Comparison of ENCODE assay signal across 2 worm cellular contexts in genomic region chrIV:11491422-11491821, ce11.
TF ChIP-seq lines count a peak whose summit lies in the region.

No protein-coding gene starts in this region.

TF ChIP-seq in whole organism, L1 larva, 84 proteins besides CTCF, POLR2A, EP300 and RAD21 (continued from another document):
- TF ChIP-seq irx-1 (tag; optimal IDR thresholded peaks at IDR 0.05; lab: Kevin White, UChicago) (no peak), zag-1 (tag; optimal IDR thresholded peaks at IDR 0.05; lab: Kevin White, UChicago) (no peak), ceh-88 (GFP tag; IDR thresholded peaks at IDR 0.05; lab: Robert Waterston, UW) (no peak), elt-3 (tag; optimal IDR thresholded peaks at IDR 0.05; lab: Kevin White, UChicago) (peak in 3 of 6 experiments; percentile 11 to 74 (median 67)), ceh-90 (tag; optimal IDR thresholded peaks at IDR 0.05; lab: Kevin White, UChicago) (no peak), lsy-2 (tag; optimal IDR thresholded peaks at IDR 0.05; lab: Kevin White, UChicago) (peak in 1 of 2 experiments; percentile 60), nhr-11 (tag; optimal IDR thresholded peaks at IDR 0.05; lab: Kevin White, UChicago) (no peak), alr-1 (tag; optimal IDR thresholded peaks at IDR 0.05; lab: Kevin White, UChicago; ENCODE audit: borderline replicate concordance) (no peak), jun-1 (tag; optimal IDR thresholded peaks at IDR 0.05; lab: Kevin White, UChicago) (no peak), skn-1 (tag; optimal IDR thresholded peaks at IDR 0.05; lab: Kevin White, UChicago) (no peak), dpl-1 (GFP tag; optimal IDR thresholded peaks at IDR 0.05; lab: Kevin White, UChicago) (peak in 1 of 3 experiments; percentile 3), sup-37 (GFP tag; optimal IDR thresholded peaks at IDR 0.05; lab: Kevin White, UChicago) (no peak), mab-9 (GFP tag; IDR thresholded peaks at IDR 0.05; lab: Robert Waterston, UW) (no peak), ceh-82 (tag; optimal IDR thresholded peaks at IDR 0.05; lab: Kevin White, UChicago) (no peak), ztf-4 (tag; optimal IDR thresholded peaks at IDR 0.05; lab: Kevin White, UChicago) (no peak), nhr-19 (GFP tag; conservative IDR thresholded peaks at IDR 0.05; lab: Robert Waterston, UW) (peak; percentile 36; the same call in 1 of the 2 replicates), mep-1 (tag; optimal IDR thresholded peaks at IDR 0.05; lab: Kevin White, UChicago) (peak; percentile 33), unc-98 (GFP tag; IDR thresholded peaks at IDR 0.05; lab: Robert Waterston, UW) (no peak), snu-23 (GFP tag; optimal IDR thresholded peaks at IDR 0.05; lab: Kevin White, UChicago) (peak; percentile 60), egl-27 (tag; optimal IDR thresholded peaks at IDR 0.05; lab: Kevin White, UChicago) (no peak), isw-1 (GFP tag; IDR thresholded peaks at IDR 0.05; lab: Robert Waterston, UW) (no peak), C34B4.2 (tag; optimal IDR thresholded peaks at IDR 0.05; lab: Kevin White, UChicago) (no peak), nhr-84 (tag; optimal IDR thresholded peaks at IDR 0.05; lab: Kevin White, UChicago) (no peak), tlp-1 (tag; optimal IDR thresholded peaks at IDR 0.05; lab: Kevin White, UChicago) (no peak), xbp-1 (tag; optimal IDR thresholded peaks at IDR 0.05; lab: Kevin White, UChicago) (no peak), C16A3.4 (tag; optimal IDR thresholded peaks at IDR 0.05; lab: Kevin White, UChicago) (no peak), dsc-1 (tag; optimal IDR thresholded peaks at IDR 0.05; lab: Kevin White, UChicago) (no peak), fos-1 (tag; optimal IDR thresholded peaks at IDR 0.05; lab: Kevin White, UChicago) (no peak), tbx-2 (tag; optimal IDR thresholded peaks at IDR 0.05; lab: Kevin White, UChicago) (peak; percentile 25), grh-1 (GFP tag; IDR thresholded peaks at IDR 0.05; lab: Robert Waterston, UW) (peak; percentile 46; the same call in 1 of the 2 replicates), mdl-1 (tag; optimal IDR thresholded peaks at IDR 0.05; lab: Kevin White, UChicago) (no peak), hlh-17 (GFP tag; optimal IDR thresholded peaks at IDR 0.05; lab: Kevin White, UChicago; ENCODE audit: borderline replicate concordance) (no peak), efl-1 (optimal IDR thresholded peaks at IDR 0.05; lab: Kevin White, UChicago) (peak in 1 of 2 experiments; percentile 0), efl-1 (GFP tag; optimal IDR thresholded peaks at IDR 0.05 in 1 of 2; lab: Kevin White, UChicago) (peak in 1 of 2 experiments; percentile 35), snpc-4 (tag; optimal IDR thresholded peaks at IDR 0.05; lab: Kevin White, UChicago) (no peak), nhr-28 (tag; optimal IDR thresholded peaks at IDR 0.05; lab: Kevin White, UChicago) (no peak), nhr-237 (tag; optimal IDR thresholded peaks at IDR 0.05; lab: Kevin White, UChicago) (no peak), mef-2 (tag; optimal IDR thresholded peaks at IDR 0.05; lab: Kevin White, UChicago) (no peak), elt-2 (tag; optimal IDR thresholded peaks at IDR 0.05; lab: Kevin White, UChicago) (no peak), lin-15B (tag; optimal IDR thresholded peaks at IDR 0.05; lab: Kevin White, UChicago) (no peak), ama-1 (optimal IDR thresholded peaks at IDR 0.05; lab: Kevin White, UChicago) (no peak), nhr-71 (tag; optimal IDR thresholded peaks at IDR 0.05; lab: Kevin White, UChicago) (peak; percentile 74), fkh-8 (tag; optimal IDR thresholded peaks at IDR 0.05; lab: Kevin White, UChicago) (no peak), nhr-47 (tag; optimal IDR thresholded peaks at IDR 0.05; lab: Kevin White, UChicago) (peak; percentile 33), nhr-20 (tag; optimal IDR thresholded peaks at IDR 0.05; lab: Kevin White, UChicago) (peak; percentile 83), nhr-85 (tag; lab: Kevin White, UChicago) (peak; percentile 98), pqm-1 (tag; optimal IDR thresholded peaks at IDR 0.05; lab: Kevin White, UChicago) (no peak), blmp-1 (tag; optimal IDR thresholded peaks at IDR 0.05; lab: Kevin White, UChicago) (peak; percentile 94), ces-1 (GFP tag; optimal IDR thresholded peaks at IDR 0.05; lab: Kevin White, UChicago) (no peak), nhr-77 (tag; optimal IDR thresholded peaks at IDR 0.05; lab: Kevin White, UChicago) (no peak)

TF ChIP-seq in whole organism, L4 larva, 104 proteins besides CTCF, POLR2A, EP300 and RAD21 (continued from another document):
- no peak for TF ChIP-seq lin-15B (tag; optimal IDR thresholded peaks at IDR 0.05; lab: Kevin White, UChicago)
- TF ChIP-seq spr-1 (tag; optimal IDR thresholded peaks at IDR 0.05; lab: Kevin White, UChicago), result peak; percentile 56
- TF ChIP-seq arid-1 (GFP tag; conservative IDR thresholded peaks at IDR 0.05; lab: Robert Waterston, UW), result no peak
- peak; percentile 82 for TF ChIP-seq hlh-11 (tag; optimal IDR thresholded peaks at IDR 0.05; lab: Kevin White, UChicago)
- no peak for TF ChIP-seq nhr-42 (GFP tag; IDR thresholded peaks at IDR 0.05; lab: Robert Waterston, UW)
- no peak for TF ChIP-seq R02D3.7 (tag; optimal IDR thresholded peaks at IDR 0.05; lab: Kevin White, UChicago)
- TF ChIP-seq mep-1 (tag; optimal IDR thresholded peaks at IDR 0.05; lab: Kevin White, UChicago), result peak; percentile 12
- TF ChIP-seq unc-130 (GFP tag; optimal IDR thresholded peaks at IDR 0.05; lab: Kevin White, UChicago), result no peak
- no peak for TF ChIP-seq set-16 (GFP tag; IDR thresholded peaks at IDR 0.05; lab: Robert Waterston, UW)
- no peak for TF ChIP-seq attf-4 (tag; optimal IDR thresholded peaks at IDR 0.05; lab: Kevin White, UChicago)
- no peak for TF ChIP-seq duxl-1 (tag; optimal IDR thresholded peaks at IDR 0.05; lab: Kevin White, UChicago; ENCODE audit: poor library complexity)
- no peak for TF ChIP-seq D1046.2 (GFP tag; IDR thresholded peaks at IDR 0.05; lab: Robert Waterston, UW)
- TF ChIP-seq nhr-77 (tag; optimal IDR thresholded peaks at IDR 0.05; lab: Kevin White, UChicago), result no peak
- TF ChIP-seq lin-38 (GFP tag; IDR thresholded peaks at IDR 0.05; lab: Robert Waterston, UW), result 0 out of 2 replicates have a peak, but pooled peaks have one; percentile 19
- TF ChIP-seq mdt-29 (GFP tag; IDR thresholded peaks at IDR 0.05; lab: Robert Waterston, UW), result no peak
- peak; percentile 72 for TF ChIP-seq nhr-48 (tag; optimal IDR thresholded peaks at IDR 0.05; lab: Kevin White, UChicago)
- no peak for TF ChIP-seq gei-8 (GFP tag; optimal IDR thresholded peaks at IDR 0.05; lab: Kevin White, UChicago)
- TF ChIP-seq ceh-44 (GFP tag; IDR thresholded peaks at IDR 0.05; lab: Robert Waterston, UW), result no peak
- TF ChIP-seq madf-9 (GFP tag; conservative IDR thresholded peaks at IDR 0.05; lab: Robert Waterston, UW), result no peak
- TF ChIP-seq hif-1 (tag; optimal IDR thresholded peaks at IDR 0.05; lab: Kevin White, UChicago), result no peak
- no peak for TF ChIP-seq nhr-6 (tag; optimal IDR thresholded peaks at IDR 0.05; lab: Kevin White, UChicago)
- no peak for TF ChIP-seq dmd-9 (GFP tag; IDR thresholded peaks at IDR 0.05; lab: Robert Waterston, UW)
- no peak for TF ChIP-seq zag-1 (tag; optimal IDR thresholded peaks at IDR 0.05; lab: Kevin White, UChicago)
- TF ChIP-seq ceh-20 (GFP tag; IDR thresholded peaks at IDR 0.05; lab: Robert Waterston, UW), result no peak
- no peak for TF ChIP-seq ctbp-1 (GFP tag; IDR thresholded peaks at IDR 0.05; lab: Robert Waterston, UW)
- no peak for TF ChIP-seq dpl-1 (GFP tag; optimal IDR thresholded peaks at IDR 0.05; lab: Kevin White, UChicago)
- TF ChIP-seq dmd-8 (GFP tag; IDR thresholded peaks at IDR 0.05; lab: Robert Waterston, UW), result no peak
- TF ChIP-seq F26F4.8 (GFP tag; conservative IDR thresholded peaks at IDR 0.05; lab: Robert Waterston, UW), result no peak
- TF ChIP-seq mxl-2 (GFP tag; conservative IDR thresholded peaks at IDR 0.05; lab: Robert Waterston, UW), result no peak
- no peak for TF ChIP-seq nhr-102 (tag; optimal IDR thresholded peaks at IDR 0.05; lab: Kevin White, UChicago)
- no peak for TF ChIP-seq ztf-11 (tag; optimal IDR thresholded peaks at IDR 0.05; lab: Kevin White, UChicago)
- TF ChIP-seq nhr-76 (tag; optimal IDR thresholded peaks at IDR 0.05; lab: Kevin White, UChicago), result peak; percentile 19
- no peak for TF ChIP-seq F10B5.3 (tag; optimal IDR thresholded peaks at IDR 0.05; lab: Kevin White, UChicago)
- no peak for TF ChIP-seq nhr-111 (GFP tag; optimal IDR thresholded peaks at IDR 0.05; lab: Kevin White, UChicago)
- no peak for TF ChIP-seq php-3 (GFP tag; IDR thresholded peaks at IDR 0.05; lab: Robert Waterston, UW)
- no peak for TF ChIP-seq lin-13 (GFP tag; optimal IDR thresholded peaks at IDR 0.05; lab: Kevin White, UChicago)
- TF ChIP-seq saeg-2 (GFP tag; IDR thresholded peaks at IDR 0.05; lab: Robert Waterston, UW), result no peak
- TF ChIP-seq nhr-11 (tag; optimal IDR thresholded peaks at IDR 0.05; lab: Kevin White, UChicago), result no peak
- no peak for TF ChIP-seq sdz-12 (GFP tag; optimal IDR thresholded peaks at IDR 0.05; lab: Kevin White, UChicago)
- TF ChIP-seq daf-12 (tag; optimal IDR thresholded peaks at IDR 0.05; lab: Kevin White, UChicago), result no peak
- no peak for TF ChIP-seq nhr-41 (GFP tag; IDR thresholded peaks at IDR 0.05; lab: Robert Waterston, UW)
- peak; percentile 65 for TF ChIP-seq dve-1 (tag; optimal IDR thresholded peaks at IDR 0.05; lab: Kevin White, UChicago; ENCODE audit: insufficient read depth)
- no peak for TF ChIP-seq lin-39 (tag; optimal IDR thresholded peaks at IDR 0.05; lab: Kevin White, UChicago)
- TF ChIP-seq skn-1 (tag; optimal IDR thresholded peaks at IDR 0.05; lab: Kevin White, UChicago), result no peak
- TF ChIP-seq F44E2.7 (GFP tag; IDR thresholded peaks at IDR 0.05; lab: Robert Waterston, UW), result no peak
- TF ChIP-seq mes-2 (tag; optimal IDR thresholded peaks at IDR 0.05; lab: Kevin White, UChicago; ENCODE audit: poor library complexity, severe bottlenecking), result no peak
- TF ChIP-seq Y105C5A.15 (GFP tag; IDR thresholded peaks at IDR 0.05; lab: Robert Waterston, UW), result no peak
- TF ChIP-seq ama-1 (optimal IDR thresholded peaks at IDR 0.05; lab: Kevin White, UChicago), result no peak
- TF ChIP-seq unc-39 (tag; optimal IDR thresholded peaks at IDR 0.05; lab: Kevin White, UChicago), result no peak
- no peak for TF ChIP-seq lin-29 (GFP tag; IDR thresholded peaks at IDR 0.05; lab: Robert Waterston, UW)
- TF ChIP-seq ZK546.5 (tag; optimal IDR thresholded peaks at IDR 0.05; lab: Kevin White, UChicago), result no peak
- no peak for TF ChIP-seq lin-1 (GFP tag; IDR thresholded peaks at IDR 0.05; lab: Robert Waterston, UW)
- no peak for TF ChIP-seq T26A8.4 (GFP tag; IDR thresholded peaks at IDR 0.05; lab: Robert Waterston, UW)
- no peak for TF ChIP-seq ceh-82 (tag; optimal IDR thresholded peaks at IDR 0.05; lab: Kevin White, UChicago)
- TF ChIP-seq spr-3 (GFP tag; optimal IDR thresholded peaks at IDR 0.05; lab: Kevin White, UChicago), result no peak
- no peak for TF ChIP-seq T20F7.1 (GFP tag; optimal IDR thresholded peaks at IDR 0.05; lab: Kevin White, UChicago)
- TF ChIP-seq nhr-25 (tag; optimal IDR thresholded peaks at IDR 0.05; lab: Kevin White, UChicago; ENCODE audit: borderline replicate concordance, insufficient read depth), result peak; percentile 21
- no peak for TF ChIP-seq tra-1 (GFP tag; IDR thresholded peaks at IDR 0.05; lab: Robert Waterston, UW)
- TF ChIP-seq rbr-2 (tag; optimal IDR thresholded peaks at IDR 0.05; lab: Kevin White, UChicago), result no peak
- TF ChIP-seq aha-1 (tag; lab: Kevin White, UChicago), result no peak
- no peak for TF ChIP-seq jun-1 (tag; optimal IDR thresholded peaks at IDR 0.05; lab: Kevin White, UChicago)
- TF ChIP-seq ZK337.2 (GFP tag; IDR thresholded peaks at IDR 0.05; lab: Robert Waterston, UW), result no peak
- TF ChIP-seq fkh-10 (GFP tag; optimal IDR thresholded peaks at IDR 0.05; lab: Kevin White, UChicago), result no peak
- TF ChIP-seq F37D6.2 (tag; optimal IDR thresholded peaks at IDR 0.05; lab: Kevin White, UChicago), result no peak
- peak; percentile 92 for TF ChIP-seq nhr-28 (tag; optimal IDR thresholded peaks at IDR 0.05; lab: Kevin White, UChicago)
- no peak for TF ChIP-seq lim-7 (GFP tag; IDR thresholded peaks at IDR 0.05; lab: Robert Waterston, UW)
- TF ChIP-seq mxl-3 (GFP tag; optimal IDR thresholded peaks at IDR 0.05; lab: Kevin White, UChicago), result no peak
- no peak for TF ChIP-seq ceh-62 (tag; optimal IDR thresholded peaks at IDR 0.05; lab: Kevin White, UChicago)
- TF ChIP-seq dmd-6 (GFP tag; IDR thresholded peaks at IDR 0.05; lab: Robert Waterston, UW), result peak; percentile 49
- no peak for TF ChIP-seq zip-2 (tag; optimal IDR thresholded peaks at IDR 0.05; lab: Kevin White, UChicago)
- TF ChIP-seq lsy-2 (tag; optimal IDR thresholded peaks at IDR 0.05; lab: Kevin White, UChicago), result peak in 1 of 2 experiments; percentile 46
- no peak for TF ChIP-seq unc-62 (GFP tag; optimal IDR thresholded peaks at IDR 0.05 in 1 of 2; lab: Kevin White, UChicago)
- TF ChIP-seq unc-62 (tag; optimal IDR thresholded peaks at IDR 0.05; lab: Kevin White, UChicago), result no peak
- no peak for TF ChIP-seq snpc-1.2 (GFP tag; IDR thresholded peaks at IDR 0.05; lab: Robert Waterston, UW)
- no peak for TF ChIP-seq madf-5 (GFP tag; IDR thresholded peaks at IDR 0.05; lab: Robert Waterston, UW)
- TF ChIP-seq ceh-32 (tag; optimal IDR thresholded peaks at IDR 0.05; lab: Kevin White, UChicago; ENCODE audit: poor library complexity), result no peak
- TF ChIP-seq vab-7 (GFP tag; IDR thresholded peaks at IDR 0.05; lab: Robert Waterston, UW), result no peak
- no peak for TF ChIP-seq ztf-7 (tag; optimal IDR thresholded peaks at IDR 0.05; lab: Kevin White, UChicago)
- no peak for TF ChIP-seq nhr-10 (tag; optimal IDR thresholded peaks at IDR 0.05; lab: Kevin White, UChicago)
